Worm (Caenorhabditis elegans) whole organism, L4 larva: ENCODE data around the gene Y49F6B.2.

ENCODE experiments used
- F37D6.2 ChIP-seq: sonication (generic microtip); optimal IDR thresholded peaks from 2 replicates; lab custom pipeline; 2016; ENCODE audit warnings: mild to moderate bottlenecking, missing genetic modification characterization, missing compliant biosample characterization
- T26A8.4 ChIP-seq: fragments of 200-800 bp; sonication (Bioruptor generic); IDR thresholded peaks from 2 replicates; pipeline ENCODE4 v1.3.6; 2022; ENCODE audit warnings: missing genetic modification characterization, missing compliant biosample characterization
- Y105C5A.15 ChIP-seq: fragments of 200-800 bp; sonication (Bioruptor generic); IDR thresholded peaks from 2 replicates; pipeline ENCODE4 v1.3.6; 2022; ENCODE audit warnings: missing genetic modification characterization, missing compliant biosample characterization
- Y75B8A.6 ChIP-seq: fragments of 200-800 bp; sonication (Bioruptor generic); IDR thresholded peaks from 2 replicates; pipeline ENCODE4 v1.3.6; 2022; ENCODE audit warnings: missing genetic modification reagents, missing genetic modification characterization, missing compliant biosample characterization
- aha-1 ChIP-seq: fragments of 150-350 bp; peaks from one replicate; lab custom pipeline; 2014; ENCODE audit warnings: missing biosample characterization, missing genetic modification characterization
- aly-2 ChIP-seq: sonication (generic microtip); optimal IDR thresholded peaks from 2 replicates; lab custom pipeline; 2018; ENCODE audit warnings: missing biosample characterization, missing genetic modification characterization
- ceh-82 ChIP-seq: sonication (generic microtip); optimal IDR thresholded peaks from 2 replicates; lab custom pipeline; 2017; ENCODE audit warnings: missing biosample characterization, missing genetic modification characterization
- ces-1 ChIP-seq: fragments of 150-350 bp; sonication (generic microtip); optimal IDR thresholded peaks from 4 replicates; lab custom pipeline; 2014; ENCODE audit warnings: missing biosample characterization, missing genetic modification reagents, missing genetic modification characterization
- daf-8 ChIP-seq: fragments of 200-800 bp; sonication (Bioruptor generic); IDR thresholded peaks from 2 replicates; pipeline ENCODE4 v1.3.6; 2022; ENCODE audit warnings: missing genetic modification characterization, missing compliant biosample characterization
- dmd-6 ChIP-seq: fragments of 200-800 bp; sonication (Bioruptor generic); IDR thresholded peaks from 2 replicates; pipeline ENCODE4 v1.3.6; 2022; ENCODE audit warnings: missing genetic modification reagents, missing genetic modification characterization, missing compliant biosample characterization
- dmd-8 ChIP-seq: fragments of 200-800 bp; sonication (Bioruptor generic); IDR thresholded peaks from 2 replicates; pipeline ENCODE4 v1.3.6; 2022; ENCODE audit warnings: missing genetic modification characterization, missing compliant biosample characterization
- duxl-1 ChIP-seq: sonication (generic microtip); optimal IDR thresholded peaks from 2 replicates; lab custom pipeline; 2016; ENCODE audit warnings: mild to moderate bottlenecking, missing genetic modification characterization, moderate library complexity, missing compliant biosample characterization; ENCODE audit not compliant: poor library complexity
- dve-1 ChIP-seq: sonication (generic microtip); optimal IDR thresholded peaks from 2 replicates; lab custom pipeline; 2017; ENCODE audit warnings: antibody characterized with exemption, mild to moderate bottlenecking, missing genetic modification characterization, missing compliant biosample characterization; ENCODE audit not compliant: insufficient read depth
- fkh-10 ChIP-seq: fragments of 150-350 bp; optimal IDR thresholded peaks from 2 replicates; lab custom pipeline; 2014; ENCODE audit warnings: missing biosample characterization, missing genetic modification reagents, missing genetic modification characterization
- fos-1 ChIP-seq: fragments of 150-350 bp; optimal IDR thresholded peaks from 2 replicates; lab custom pipeline; 2014; ENCODE audit warnings: missing biosample characterization, missing genetic modification characterization
- hif-1 ChIP-seq, 2 experiments: sonication (generic microtip); optimal IDR thresholded peaks; 2 replicates each; lab custom pipeline; 2016 to 2017; ENCODE audit warnings: missing compliant biosample characterization in 2 of 2, missing genetic modification characterization in 2 of 2, missing genetic modification reagents in 2 of 2, missing genotype in 2 of 2, mild to moderate bottlenecking in 1 of 2
- hlh-30 ChIP-seq: sonication (generic microtip); optimal IDR thresholded peaks from 2 replicates; lab custom pipeline; 2017; ENCODE audit warnings: antibody characterized with exemption, mild to moderate bottlenecking, missing genetic modification characterization, missing compliant biosample characterization; ENCODE audit not compliant: insufficient read depth
- jun-1 ChIP-seq: fragments of 150-350 bp; optimal IDR thresholded peaks from 2 replicates; lab custom pipeline; 2014; ENCODE audit warnings: missing biosample characterization, missing genetic modification reagents, missing genetic modification characterization
- lin-1 ChIP-seq: fragments of 200-800 bp; sonication (Bioruptor generic); IDR thresholded peaks from 2 replicates; pipeline ENCODE4 v1.3.6; 2022; ENCODE audit warnings: missing genetic modification reagents, missing genetic modification characterization, missing compliant biosample characterization
- lin-13 ChIP-seq: fragments of 150-350 bp; optimal IDR thresholded peaks from 2 replicates; lab custom pipeline; 2014; ENCODE audit warnings: missing biosample characterization, missing genetic modification reagents, missing genetic modification characterization
- lin-15B ChIP-seq: fragments of 150-350 bp; sonication (generic microtip); optimal IDR thresholded peaks from 3 replicates; lab custom pipeline; 2014; ENCODE audit warnings: missing biosample characterization, missing genetic modification characterization
- lin-29 ChIP-seq: fragments of 200-800 bp; sonication (Bioruptor generic); IDR thresholded peaks from 2 replicates; pipeline ENCODE4 v1.3.6; 2022; ENCODE audit warnings: missing genetic modification reagents, missing genetic modification characterization, missing compliant biosample characterization
- lin-38 ChIP-seq: fragments of 200-800 bp; sonication (Bioruptor generic); IDR thresholded peaks from 2 replicates; pipeline ENCODE4 v1.3.6; 2022; ENCODE audit warnings: missing genetic modification reagents, missing genetic modification characterization, missing compliant biosample characterization
- lin-39 ChIP-seq: fragments of 150-350 bp; optimal IDR thresholded peaks from 2 replicates; lab custom pipeline; 2014; ENCODE audit warnings: missing biosample characterization, missing genetic modification reagents, missing genetic modification characterization
- lir-3 ChIP-seq: sonication (generic microtip); optimal IDR thresholded peaks from 2 replicates; lab custom pipeline; 2016; ENCODE audit warnings: mild to moderate bottlenecking, missing genetic modification characterization, missing compliant biosample characterization
- mdl-1 ChIP-seq, 2 experiments: fragments of 150-350 bp in 1 of 2; sonication (generic microtip) in 1 of 2; optimal IDR thresholded peaks; 2 replicates each; lab custom pipeline; 2014 to 2017; ENCODE audit warnings: missing biosample characterization in 2 of 2, missing genetic modification characterization in 2 of 2
- nhr-10 ChIP-seq: fragments of 150-350 bp; optimal IDR thresholded peaks from 2 replicates; lab custom pipeline; 2014; ENCODE audit warnings: missing biosample characterization, missing genetic modification characterization
- nhr-102 ChIP-seq: sonication (generic microtip); optimal IDR thresholded peaks from 2 replicates; lab custom pipeline; 2016; ENCODE audit warnings: mild to moderate bottlenecking, missing genetic modification characterization, moderate library complexity, missing compliant biosample characterization
- nhr-11 ChIP-seq: fragments of 150-350 bp; optimal IDR thresholded peaks from 2 replicates; lab custom pipeline; 2014; ENCODE audit warnings: missing biosample characterization, missing genetic modification characterization
- nhr-111 ChIP-seq: fragments of 200-800 bp; sonication (Bioruptor generic); optimal IDR thresholded peaks from 2 replicates; lab custom pipeline; 2018; ENCODE audit warnings: mild to moderate bottlenecking, missing genetic modification characterization, missing compliant biosample characterization
- nhr-237 ChIP-seq: sonication (generic microtip); optimal IDR thresholded peaks from 2 replicates; lab custom pipeline; 2017; ENCODE audit warnings: missing biosample characterization, missing genetic modification characterization
- nhr-28 ChIP-seq: fragments of 150-350 bp; optimal IDR thresholded peaks from 2 replicates; lab custom pipeline; 2014; ENCODE audit warnings: missing biosample characterization, missing genetic modification characterization
- rbr-2 ChIP-seq: sonication (generic microtip); optimal IDR thresholded peaks from 2 replicates; lab custom pipeline; 2016; ENCODE audit warnings: missing genotype, missing genetic modification characterization, missing compliant biosample characterization
- set-16 ChIP-seq: fragments of 200-800 bp; sonication (Bioruptor generic); IDR thresholded peaks from 2 replicates; pipeline ENCODE4 v1.3.6; 2022; ENCODE audit warnings: missing genetic modification reagents, missing genetic modification characterization, missing compliant biosample characterization
- skn-1 ChIP-seq: fragments of 150-350 bp; optimal IDR thresholded peaks from 2 replicates; lab custom pipeline; 2014; ENCODE audit warnings: missing biosample characterization, missing genetic modification characterization
- spr-1 ChIP-seq: sonication (generic microtip); optimal IDR thresholded peaks from 2 replicates; lab custom pipeline; 2016; ENCODE audit warnings: mild to moderate bottlenecking, missing genetic modification characterization, missing compliant biosample characterization
- spr-3 ChIP-seq: fragments of 200-800 bp; sonication (Bioruptor generic); optimal IDR thresholded peaks from 2 replicates; lab custom pipeline; 2018; ENCODE audit warnings: mild to moderate bottlenecking, missing genetic modification characterization, missing compliant biosample characterization
- tra-1 ChIP-seq: fragments of 200-800 bp; sonication (Bioruptor generic); IDR thresholded peaks from 2 replicates; pipeline ENCODE4 v1.3.6; 2022; ENCODE audit warnings: missing genetic modification reagents, missing genetic modification characterization, missing compliant biosample characterization
- zip-11 ChIP-seq: fragments of 200-800 bp; sonication (Bioruptor generic); IDR thresholded peaks from 2 replicates; pipeline ENCODE4 v1.3.6; 2022; ENCODE audit warnings: missing genetic modification characterization, missing compliant biosample characterization
- ztf-11 ChIP-seq: fragments of 150-350 bp; optimal IDR thresholded peaks from 2 replicates; lab custom pipeline; 2014; ENCODE audit warnings: missing biosample characterization, missing genetic modification characterization

The Y49F6B.2 gene

ce11 chrII:3504717-3505116 is 1.9 kb downstream of the Y49F6B.2 start, which contains the start of gene cyh-1:
Gene cyh-1 (plus strand): TSS chrII:3505017.
- 0 out of 2 replicates have a peak, but pooled peaks have one; percentile 15 for TF ChIP-seq lin-38 (GFP tag; lab: Robert Waterston, UW)
- TF ChIP-seq T26A8.4 (GFP tag; lab: Robert Waterston, UW): no peak

DNA sequence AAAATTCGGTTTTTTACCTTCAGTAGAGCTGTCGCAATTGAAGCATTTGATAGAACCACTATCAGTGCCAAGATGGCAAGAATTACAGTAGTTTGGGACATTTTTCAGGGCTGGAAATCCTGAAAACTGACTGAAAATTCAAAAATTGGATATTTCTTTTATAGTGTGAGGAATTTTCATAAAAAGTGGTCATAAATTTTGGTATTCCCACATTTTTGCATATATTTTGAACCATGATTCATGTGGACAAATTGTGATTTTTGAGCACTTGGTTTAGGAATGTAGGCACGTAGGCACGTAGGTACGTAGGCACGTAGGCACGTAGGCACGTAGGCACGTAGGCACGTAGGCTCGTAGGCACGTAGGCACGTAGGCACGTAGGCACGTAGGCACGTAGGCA is 9.5 kb downstream of the Y49F6B.2 start, which contains the start of gene Y49F6B.19:
Gene Y49F6B.19 (minus strand): TSS at position 101 of the 400 bp plus-strand sequence.
- 0 out of 2 replicates have a peak, but pooled peaks have one; percentile 19 for TF ChIP-seq tra-1
- no peak for TF ChIP-seq lin-15B (tag; lab: Kevin White, UChicago)
- TF ChIP-seq, all 104 proteins: peak for 1

- TF ChIP-seq dmd-8 (no peak), dve-1 (tag; lab: Kevin White, UChicago) (no peak), spr-1 (tag; lab: Kevin White, UChicago) (no peak), nhr-28 (tag; lab: Kevin White, UChicago) (no peak), ceh-82 (tag; lab: Kevin White, UChicago) (no peak), ztf-11 (no peak), spr-3 (no peak), nhr-11 (tag; lab: Kevin White, UChicago) (no peak), F37D6.2 (tag; lab: Kevin White, UChicago) (no peak), aly-2 (tag; lab: Kevin White, UChicago) (no peak), nhr-111 (GFP tag; lab: Kevin White, UChicago) (no peak), fkh-10 (no peak), dmd-6 (no peak), rbr-2 (no peak), lir-3 (no peak), lin-1 (no peak), zip-11 (GFP tag; lab: Robert Waterston, UW) (no peak), lin-29 (no peak), mdl-1 (tag; optimal IDR thresholded peaks at IDR 0.05; lab: Kevin White, UChicago) (no peak)
Measured at ce11 chrII:3514631-3515030, 11.9 kb downstream of the Y49F6B.2 start, which contains the start of gene srz-5. Gene srz-5 (minus strand): TSS chrII:3514731.

ce11 chrII:3515384-3516053 is 12.8 kb downstream of the Y49F6B.2 start, which contains the start of the genes Y49F6B.14 and clec-125:
Gene Y49F6B.14 (minus strand): TSS chrII:3515484.
Gene clec-125 (plus strand): TSS chrII:3516003.
- no peak for TF ChIP-seq Y75B8A.6 (GFP tag; lab: Robert Waterston, UW)
- TF ChIP-seq tra-1: no peak
- no peak for TF ChIP-seq rbr-2
- TF ChIP-seq Y105C5A.15: no peak
- no peak for TF ChIP-seq duxl-1 (tag; lab: Kevin White, UChicago)
- TF ChIP-seq ztf-11: no peak

DNA sequence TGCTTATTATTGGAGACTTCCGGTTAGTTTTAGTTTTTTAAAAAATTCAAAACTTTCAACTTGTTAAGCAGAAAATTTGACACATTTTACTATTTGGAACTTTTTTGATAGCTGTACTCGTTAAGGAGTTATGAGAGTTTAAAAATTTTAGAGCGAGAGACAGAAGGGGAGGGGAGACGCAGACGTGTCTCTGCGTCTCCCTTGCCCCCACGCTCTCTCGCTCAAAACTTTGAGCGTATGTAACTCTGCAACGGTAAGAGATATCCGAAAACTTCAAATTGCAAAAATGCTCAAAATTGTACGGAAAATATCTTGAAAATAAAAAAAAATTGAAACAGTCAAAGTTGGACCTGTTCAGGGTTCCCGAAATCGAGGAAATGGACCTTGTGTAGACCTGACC is 13.4 kb downstream of the Y49F6B.2 start:
- no peak for TF ChIP-seq spr-1 (tag; lab: Kevin White, UChicago)
- no peak for TF ChIP-seq ces-1
- no peak for TF ChIP-seq skn-1 (tag; lab: Kevin White, UChicago)
- TF ChIP-seq nhr-10 (tag; lab: Kevin White, UChicago): no peak
- no peak for TF ChIP-seq zip-11 (GFP tag; lab: Robert Waterston, UW)
- TF ChIP-seq fos-1 (tag; lab: Kevin White, UChicago): no peak
- TF ChIP-seq, all 104 proteins: peak for 0

- peak; percentile 85 for TF ChIP-seq hlh-30
- no peak for TF ChIP-seq daf-8 (GFP tag; lab: Robert Waterston, UW)
- TF ChIP-seq nhr-102: peak; percentile 89
- peak; percentile 38 for TF ChIP-seq spr-3
- TF ChIP-seq aha-1 (tag; lab: Kevin White, UChicago): peak; percentile 98
- peak; percentile 60 for TF ChIP-seq jun-1 (tag; lab: Kevin White, UChicago)
- TF ChIP-seq nhr-10 (tag; lab: Kevin White, UChicago): no peak
- TF ChIP-seq dmd-8: no peak; the same call in 1 of the 2 replicates
- peak; percentile 43; the same call in 1 of the 2 replicates for TF ChIP-seq set-16 (GFP tag; lab: Robert Waterston, UW)
- peak in 1 of 2 experiments; percentile 45 for TF ChIP-seq hif-1 (tag; optimal IDR thresholded peaks at IDR 0.05; lab: Kevin White, UChicago)
- TF ChIP-seq nhr-237 (tag; lab: Kevin White, UChicago): no peak
- no peak for TF ChIP-seq lin-39 (tag; lab: Kevin White, UChicago)
- TF ChIP-seq lin-29: 0 out of 2 replicates have a peak, but pooled peaks have one; percentile 10
- peak; percentile 91 for TF ChIP-seq lin-13 (GFP tag; lab: Kevin White, UChicago)
Measured at ce11 chrII:3518961-3519544, 16.3 kb downstream of the Y49F6B.2 start, which contains the start of gene clec-126. Gene clec-126 (plus strand): TSS chrII:3519494.
